Worm (Caenorhabditis elegans) whole organism, L3 larva: ENCODE data around the gene R11.4.

ENCODE experiments used
- R02D3.7 ChIP-seq: fragments of 150-350 bp; optimal IDR thresholded peaks from 2 replicates; lab custom pipeline; 2014; ENCODE audit warnings: missing biosample characterization, missing genetic modification characterization
- ZK546.5 ChIP-seq: sonication (generic microtip); optimal IDR thresholded peaks from 2 replicates; lab custom pipeline; 2017; ENCODE audit warnings: missing biosample characterization, missing genetic modification characterization
- ceh-16 ChIP-seq: sonication (generic microtip); optimal IDR thresholded peaks from 2 replicates; lab custom pipeline; 2017; ENCODE audit warnings: missing biosample characterization, missing genetic modification characterization
- egl-27 ChIP-seq: sonication (generic microtip); optimal IDR thresholded peaks from 4 replicates; lab custom pipeline; 2017; ENCODE audit warnings: missing biosample characterization, missing genetic modification reagents, missing genetic modification characterization
- egl-5 ChIP-seq: fragments of 150-350 bp; optimal IDR thresholded peaks from 2 replicates; lab custom pipeline; 2017; ENCODE audit warnings: missing biosample characterization, missing genetic modification reagents, missing genetic modification characterization, inconsistent platforms
- elt-2 ChIP-seq: sonication (generic microtip); optimal IDR thresholded peaks from 2 replicates; lab custom pipeline; 2016; ENCODE audit warnings: missing genetic modification reagents, mild to moderate bottlenecking, missing genetic modification characterization, missing compliant biosample characterization
- elt-3 ChIP-seq, 3 experiments: fragments of 150-350 bp in 1 of 3; sonication (generic microtip) in 2 of 3; optimal IDR thresholded peaks; 2 replicates in 2 of 3; 4 replicates in 1 of 3; lab custom pipeline; 2014 to 2017; ENCODE audit warnings: missing biosample characterization in 3 of 3, missing genetic modification characterization in 3 of 3
- eor-1 ChIP-seq, 2 experiments: fragments of 150-350 bp; optimal IDR thresholded peaks; 2 replicates each; lab custom pipeline; 2014 to 2018; ENCODE audit warnings: missing biosample characterization in 2 of 2, missing genetic modification characterization in 2 of 2
- fkh-10 ChIP-seq: sonication (generic microtip); optimal IDR thresholded peaks from 2 replicates; lab custom pipeline; 2017; ENCODE audit warnings: missing biosample characterization, missing genetic modification reagents, missing genetic modification characterization
- fkh-2 ChIP-seq: fragments of 150-350 bp; optimal IDR thresholded peaks from 2 replicates; lab custom pipeline; 2014; ENCODE audit warnings: missing biosample characterization, missing genetic modification reagents, missing genetic modification characterization
- hmg-11 ChIP-seq: sonication (generic microtip); optimal IDR thresholded peaks from 2 replicates; lab custom pipeline; 2016; ENCODE audit warnings: missing genetic modification characterization, missing compliant biosample characterization
- jun-1 ChIP-seq: fragments of 150-350 bp; optimal IDR thresholded peaks from 2 replicates; lab custom pipeline; 2014; ENCODE audit warnings: missing biosample characterization, missing genetic modification reagents, missing genetic modification characterization
- lin-15B ChIP-seq: fragments of 150-350 bp; optimal IDR thresholded peaks from 2 replicates; lab custom pipeline; 2014; ENCODE audit warnings: missing biosample characterization, missing genetic modification characterization
- lin-39 ChIP-seq: fragments of 150-350 bp; optimal IDR thresholded peaks from 2 replicates; lab custom pipeline; 2018; ENCODE audit warnings: missing biosample characterization, missing genetic modification reagents, missing genetic modification characterization
- lsy-12 ChIP-seq: sonication (generic microtip); optimal IDR thresholded peaks from 2 replicates; lab custom pipeline; 2016; ENCODE audit warnings: mild to moderate bottlenecking, missing genetic modification characterization, missing compliant biosample characterization
- mml-1 ChIP-seq: fragments of 150-350 bp; sonication (generic microtip); optimal IDR thresholded peaks from 3 replicates; lab custom pipeline; 2014; ENCODE audit warnings: missing biosample characterization, missing genetic modification characterization
- nfya-1 ChIP-seq: sonication (generic microtip); optimal IDR thresholded peaks from 2 replicates; lab custom pipeline; 2017; ENCODE audit warnings: missing genetic modification characterization, mild to moderate bottlenecking, missing compliant biosample characterization, antibody characterized with exemption, moderate library complexity; ENCODE audit not compliant: insufficient read depth
- nhr-11 ChIP-seq: fragments of 150-350 bp; optimal IDR thresholded peaks from 2 replicates; lab custom pipeline; 2014; ENCODE audit warnings: missing biosample characterization, missing genetic modification characterization
- nhr-12 ChIP-seq: fragments of 150-350 bp; optimal IDR thresholded peaks from 2 replicates; lab custom pipeline; 2014; ENCODE audit warnings: missing biosample characterization, missing genetic modification characterization
- nhr-23 ChIP-seq: fragments of 150-350 bp; optimal IDR thresholded peaks from 2 replicates; lab custom pipeline; 2014; ENCODE audit warnings: missing biosample characterization, missing genetic modification reagents, missing genetic modification characterization
- nhr-237 ChIP-seq: fragments of 150-350 bp; optimal IDR thresholded peaks from 2 replicates; lab custom pipeline; 2014; ENCODE audit warnings: missing biosample characterization, missing genetic modification characterization
- nhr-25 ChIP-seq: sonication (generic microtip); optimal IDR thresholded peaks from 2 replicates; lab custom pipeline; 2017; ENCODE audit warnings: missing biosample characterization, missing genetic modification characterization
- nhr-28 ChIP-seq: fragments of 150-350 bp; optimal IDR thresholded peaks from 2 replicates; lab custom pipeline; 2014; ENCODE audit warnings: missing biosample characterization, missing genetic modification characterization
- nhr-43 ChIP-seq: sonication (generic microtip); optimal IDR thresholded peaks from 2 replicates; lab custom pipeline; 2016; ENCODE audit warnings: mild to moderate bottlenecking, missing genetic modification characterization, missing compliant biosample characterization; ENCODE audit not compliant: poor library complexity, severe bottlenecking
- nhr-67 ChIP-seq: fragments of 150-350 bp; optimal IDR thresholded peaks from 2 replicates; lab custom pipeline; 2014; ENCODE audit warnings: missing biosample characterization, missing genetic modification characterization
- nhr-76 ChIP-seq: fragments of 150-350 bp; sonication (generic microtip); optimal IDR thresholded peaks from 5 replicates; lab custom pipeline; 2014; ENCODE audit warnings: missing biosample characterization, missing genetic modification characterization
- nhr-77 ChIP-seq: fragments of 150-350 bp; optimal IDR thresholded peaks from 2 replicates; lab custom pipeline; 2014; ENCODE audit warnings: missing biosample characterization, missing genetic modification characterization
- pha-4 ChIP-seq: fragments of 150-350 bp; optimal IDR thresholded peaks from 2 replicates; lab custom pipeline; 2014; ENCODE audit warnings: missing biosample characterization, missing genetic modification reagents, missing genetic modification characterization
- pqm-1 ChIP-seq: fragments of 150-350 bp; optimal IDR thresholded peaks from 2 replicates; lab custom pipeline; 2017; ENCODE audit warnings: missing biosample characterization, missing genetic modification characterization, inconsistent platforms
- sea-2 ChIP-seq: fragments of 150-350 bp; sonication (generic microtip); optimal IDR thresholded peaks from 4 replicates; lab custom pipeline; 2014; ENCODE audit warnings: missing biosample characterization, missing genetic modification reagents, missing genetic modification characterization
- skn-1 ChIP-seq: fragments of 150-350 bp; optimal IDR thresholded peaks from 2 replicates; lab custom pipeline; 2014; ENCODE audit warnings: missing biosample characterization, missing genetic modification characterization
- snpc-4 ChIP-seq: fragments of 150-350 bp; optimal IDR thresholded peaks from 2 replicates; lab custom pipeline; 2014; ENCODE audit warnings: missing biosample characterization, missing genetic modification characterization
- tbx-2 ChIP-seq: sonication (generic microtip); optimal IDR thresholded peaks from 2 replicates; lab custom pipeline; 2016; ENCODE audit warnings: mild to moderate bottlenecking, missing genetic modification characterization, missing compliant biosample characterization
- unc-39 ChIP-seq: sonication (generic microtip); optimal IDR thresholded peaks from 4 replicates; lab custom pipeline; 2017; ENCODE audit warnings: missing biosample characterization, missing genetic modification characterization
- unc-62 ChIP-seq: fragments of 150-350 bp; sonication (generic microtip); optimal IDR thresholded peaks from 4 replicates; lab custom pipeline; 2014; ENCODE audit warnings: missing biosample characterization, missing genetic modification reagents, missing genetic modification characterization
- ztf-4 ChIP-seq: fragments of 150-350 bp; optimal IDR thresholded peaks from 2 replicates; lab custom pipeline; 2014; ENCODE audit warnings: missing biosample characterization, missing genetic modification characterization

R11.4 gene

DNA sequence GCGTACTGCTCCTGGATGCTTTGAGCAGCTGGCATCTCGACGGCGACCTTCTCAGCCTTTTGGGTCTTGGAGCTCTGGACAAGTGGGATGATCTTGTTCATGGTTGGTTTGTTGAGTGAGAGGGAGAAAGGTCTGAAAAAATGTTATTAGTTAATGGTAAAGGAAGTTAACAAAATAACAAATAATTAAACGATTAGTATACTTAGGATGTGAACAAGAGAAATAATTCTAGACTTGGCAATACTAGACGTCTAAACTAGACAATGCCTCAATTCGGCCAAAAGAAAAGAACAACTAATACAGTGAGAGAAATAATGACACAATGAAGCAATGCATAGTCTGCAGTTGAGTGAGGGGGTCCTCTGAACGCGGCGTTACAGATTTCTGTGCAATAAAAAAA is at the start of gene R11.4:
TSS of gene R11.4 (minus strand) at position 101 of the 400 bp plus-strand sequence.
- no peak for TF ChIP-seq nhr-76
- TF ChIP-seq egl-5 (tag; lab: Kevin White, UChicago), result no peak
- TF ChIP-seq unc-39 (tag; lab: Kevin White, UChicago), result no peak
- TF ChIP-seq nhr-28, result no peak
- no peak for TF ChIP-seq unc-62 (GFP tag; lab: Kevin White, UChicago)
- no peak for TF ChIP-seq ZK546.5 (tag; lab: Kevin White, UChicago)
- TF ChIP-seq nhr-43 (tag; lab: Kevin White, UChicago), result no peak
- TF ChIP-seq nhr-25 (tag; lab: Kevin White, UChicago), result no peak
- no peak for TF ChIP-seq nhr-237 (tag; lab: Kevin White, UChicago)
- no peak for TF ChIP-seq tbx-2 (tag; lab: Kevin White, UChicago)
- TF ChIP-seq pqm-1 (tag; lab: Kevin White, UChicago), result no peak
- no peak for TF ChIP-seq fkh-10 (GFP tag; lab: Kevin White, UChicago)
- no peak for TF ChIP-seq nhr-23 (tag; lab: Kevin White, UChicago)
- TF ChIP-seq lin-15B, result no peak

DNA sequence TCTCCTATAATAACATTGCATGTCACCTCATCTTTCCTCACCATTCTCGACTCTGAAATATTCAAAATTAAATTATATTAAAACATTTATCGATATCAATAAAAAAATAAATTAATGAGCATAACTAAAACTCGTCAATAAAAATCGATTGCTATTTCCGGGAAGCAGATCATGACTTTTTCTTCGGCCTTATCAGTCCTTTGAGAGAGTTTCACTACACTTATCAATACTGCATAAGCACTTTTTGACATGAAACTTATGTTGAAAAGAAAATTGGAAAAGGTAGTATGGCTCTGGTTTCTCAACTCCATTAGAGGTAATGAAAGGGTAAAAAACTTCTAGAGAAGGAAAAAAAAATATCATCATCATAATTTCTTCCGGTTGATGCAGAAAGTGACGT is 49.7 kb upstream of the R11.4 start:
- peak; percentile 19 for TF ChIP-seq pha-4 (tag; lab: Kevin White, UChicago)
- no peak for TF ChIP-seq nhr-25 (tag; lab: Kevin White, UChicago)
- TF ChIP-seq eor-1 (tag; optimal IDR thresholded peaks at IDR 0.05; lab: Kevin White, UChicago), result no peak
- no peak for TF ChIP-seq ZK546.5 (tag; lab: Kevin White, UChicago)
- peak; percentile 83 for TF ChIP-seq elt-2 (tag; lab: Kevin White, UChicago)
- TF ChIP-seq pqm-1 (tag; lab: Kevin White, UChicago), result peak; percentile 70
- no peak for TF ChIP-seq nhr-76
- no peak for TF ChIP-seq jun-1 (tag; lab: Kevin White, UChicago)
- TF ChIP-seq, all 47 proteins: peak for 3

DNA sequence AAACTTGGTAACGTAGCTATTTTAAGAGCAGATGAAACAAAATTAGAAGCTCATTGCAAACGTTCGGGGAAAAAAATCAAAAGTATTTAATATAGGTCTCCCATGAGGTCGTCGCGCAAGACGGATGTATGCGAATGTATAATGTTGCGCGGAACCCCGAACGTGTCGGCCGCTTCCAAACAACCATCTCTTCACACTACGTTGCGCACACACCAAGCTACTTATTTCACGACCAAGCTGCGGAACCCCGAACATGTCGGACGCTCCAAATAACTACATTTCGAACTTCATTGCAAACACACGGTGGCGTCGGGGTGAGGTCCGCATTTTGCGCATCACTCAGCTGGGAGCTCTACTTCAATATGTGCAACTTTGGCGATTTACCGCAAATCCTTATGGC is 48.1 kb upstream of the R11.4 start:
- TF ChIP-seq elt-2 (tag; lab: Kevin White, UChicago), result no peak
- no peak for TF ChIP-seq nhr-12
- TF ChIP-seq lin-15B, result no peak
- TF ChIP-seq unc-62 (GFP tag; lab: Kevin White, UChicago), result no peak
- TF ChIP-seq nhr-25 (tag; lab: Kevin White, UChicago), result no peak
- no peak for TF ChIP-seq skn-1 (tag; lab: Kevin White, UChicago)
- TF ChIP-seq fkh-2 (tag; lab: Kevin White, UChicago), result no peak
- no peak for TF ChIP-seq eor-1 (tag; optimal IDR thresholded peaks at IDR 0.05; lab: Kevin White, UChicago)
- TF ChIP-seq sea-2 (GFP tag; lab: Kevin White, UChicago), result no peak

DNA sequence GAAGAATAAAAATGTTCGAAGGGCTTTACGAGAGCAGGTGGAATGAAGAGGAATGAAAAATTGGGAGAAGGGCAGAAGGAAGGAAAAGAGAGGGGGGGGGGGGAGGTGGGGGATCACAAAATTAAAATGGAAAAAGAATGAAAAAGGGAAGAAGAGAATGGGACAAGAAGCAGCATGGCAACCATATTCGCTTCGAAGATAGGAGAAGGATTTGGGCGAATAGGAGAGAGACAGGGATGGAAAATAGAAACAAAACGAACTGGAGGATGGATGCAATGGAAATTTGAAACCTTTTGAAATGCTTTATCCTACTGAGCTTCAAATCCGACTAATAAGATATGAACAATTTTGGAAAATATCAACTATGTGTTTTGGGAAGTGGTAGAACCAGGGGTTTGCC is 40.3 kb upstream of the R11.4 start, which contains the start of gene W10G6.6:
TSS of gene W10G6.6 (minus strand) at position 101 of the 400 bp plus-strand sequence.
- TF ChIP-seq R02D3.7 (tag; lab: Kevin White, UChicago) (no peak), nhr-28 (no peak), unc-39 (tag; lab: Kevin White, UChicago) (no peak), nhr-77 (tag; lab: Kevin White, UChicago) (no peak), nfya-1 (tag; lab: Kevin White, UChicago) (no peak), jun-1 (tag; lab: Kevin White, UChicago) (no peak), hmg-11 (tag; lab: Kevin White, UChicago) (no peak), snpc-4 (tag; lab: Kevin White, UChicago) (no peak), nhr-12 (no peak), elt-2 (tag; lab: Kevin White, UChicago) (no peak), nhr-11 (no peak), nhr-76 (no peak), mml-1 (tag; lab: Kevin White, UChicago) (no peak), pha-4 (tag; lab: Kevin White, UChicago) (no peak)

DNA sequence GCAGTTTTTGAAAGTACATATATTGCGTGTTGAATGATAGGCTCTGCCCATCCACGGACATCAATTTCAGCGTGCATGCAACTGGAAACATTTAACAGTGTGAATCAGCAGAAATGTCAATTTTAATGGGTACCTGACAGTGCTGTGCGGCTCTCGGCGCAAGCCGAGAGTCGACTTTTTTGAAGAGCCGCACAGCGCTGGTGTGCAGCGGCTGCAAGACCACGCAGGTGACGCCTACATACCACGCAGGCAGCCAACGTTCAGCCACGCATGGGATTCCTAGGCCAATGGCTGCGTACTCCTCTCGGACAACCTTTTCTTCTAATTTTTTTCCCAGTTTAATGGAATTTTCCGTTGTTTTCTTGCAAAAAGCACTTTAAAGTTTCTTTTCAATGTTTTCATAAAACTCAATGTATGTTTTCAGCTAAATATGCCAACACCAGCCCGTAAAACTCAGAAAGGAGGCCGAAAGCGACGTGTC is 34.4 kb upstream of the R11.4 start, which contains the start of gene W10G6.1:
TSS of gene W10G6.1 (plus strand) at position 431 of the 481 bp plus-strand sequence.
- TF ChIP-seq lin-39 (tag; lab: Kevin White, UChicago) (no peak), nhr-237 (tag; lab: Kevin White, UChicago) (no peak), snpc-4 (tag; lab: Kevin White, UChicago) (no peak), ceh-16 (tag; lab: Kevin White, UChicago) (no peak), nhr-67 (tag; lab: Kevin White, UChicago) (no peak), elt-2 (tag; lab: Kevin White, UChicago) (no peak), nhr-77 (tag; lab: Kevin White, UChicago) (no peak), unc-62 (GFP tag; lab: Kevin White, UChicago) (no peak), ztf-4 (tag; lab: Kevin White, UChicago) (no peak), fkh-10 (GFP tag; lab: Kevin White, UChicago) (no peak), ZK546.5 (tag; lab: Kevin White, UChicago) (no peak), sea-2 (GFP tag; lab: Kevin White, UChicago) (no peak), lsy-12 (tag; lab: Kevin White, UChicago) (no peak), nhr-23 (tag; lab: Kevin White, UChicago) (no peak), elt-3 (tag; optimal IDR thresholded peaks at IDR 0.05; lab: Kevin White, UChicago) (no peak), egl-27 (no peak)
